Worm (Caenorhabditis elegans) whole organism, midembryonic: Measurements from ENCODE around the gene ZK899.1.
"Not testable (repeated sequence)": the region's sequence is repeated elsewhere in the genome, so short reads cannot be mapped to it uniquely, and the experiment has no call there.

Source experiments
- T22C8.4 ChIP-seq: fragments of 200-800 bp; sonication (Bioruptor generic); IDR thresholded peaks from 2 replicates; pipeline ENCODE4 v1.3.6; 2022; ENCODE audit warnings: missing genetic modification characterization, missing compliant biosample characterization
- cog-1 ChIP-seq: sonication (generic microtip); optimal IDR thresholded peaks from 2 replicates; lab custom pipeline; 2016; ENCODE audit warnings: missing genetic modification characterization, missing compliant biosample characterization
- flt-1 ChIP-seq: fragments of 200-800 bp; sonication (Bioruptor generic); IDR thresholded peaks from 2 replicates; pipeline ENCODE4 v1.3.6; 2022; ENCODE audit warnings: missing genetic modification characterization, missing compliant biosample characterization
- klf-2 ChIP-seq: fragments of 200-800 bp; sonication (Bioruptor generic); conservative IDR thresholded peaks from 2 replicates; pipeline ENCODE4 v1.3.6; 2022; ENCODE audit warnings: missing genetic modification reagents, missing genetic modification characterization, missing compliant biosample characterization
- med-1 ChIP-seq: sonication (generic microtip); optimal IDR thresholded peaks from 2 replicates; lab custom pipeline; 2017; ENCODE audit warnings: missing genetic modification characterization, mild to moderate bottlenecking, missing compliant biosample characterization, antibody characterized with exemption, missing genetic modification reagents; ENCODE audit not compliant: insufficient read depth
- ref-1 ChIP-seq: fragments of 200-800 bp; sonication (Bioruptor generic); conservative IDR thresholded peaks from 2 replicates; pipeline ENCODE4 v1.3.6; 2022; ENCODE audit warnings: missing genetic modification reagents, missing genetic modification characterization, missing compliant biosample characterization
- tab-1 ChIP-seq: fragments of 200-800 bp; sonication (Bioruptor generic); IDR thresholded peaks from 2 replicates; pipeline ENCODE4 v1.3.6; 2022; ENCODE audit warnings: missing genetic modification characterization, missing compliant biosample characterization
- ztf-23 ChIP-seq: fragments of 200-800 bp; sonication (Bioruptor generic); IDR thresholded peaks from 2 replicates; pipeline ENCODE4 v1.3.6; 2022; ENCODE audit warnings: missing genetic modification reagents, missing genetic modification characterization, missing compliant biosample characterization
- ztf-29 ChIP-seq: fragments of 200-800 bp; sonication (Bioruptor generic); IDR thresholded peaks from 2 replicates; pipeline ENCODE4 v1.3.6; 2022; ENCODE audit warnings: missing genetic modification reagents, missing genetic modification characterization, missing compliant biosample characterization

Gene ZK899.1

ce11 chrX:9458142-9458541 lies 11.7 kb downstream of the ZK899.1 start, which contains the start of gene tba-8:
Gene tba-8 (minus strand): TSS chrX:9458348.
- TF ChIP-seq tab-1 (GFP tag; lab: Robert Waterston, UW): no peak
- no peak for TF ChIP-seq T22C8.4 (GFP tag; lab: Robert Waterston, UW)
- TF ChIP-seq klf-2 (GFP tag; lab: Robert Waterston, UW): no peak
- no peak for TF ChIP-seq ref-1 (GFP tag; lab: Robert Waterston, UW)

ce11 chrX:9460834-9461233 lies 14.4 kb downstream of the ZK899.1 start, which contains the start of gene ZK899.5:
Gene ZK899.5 (minus strand): TSS chrX:9460934.
- TF ChIP-seq ztf-29, flt-1, T22C8.4 (GFP tag; lab: Robert Waterston, UW): not testable (repeated sequence)

- TF ChIP-seq cog-1; flt-1 (GFP tag; lab: Robert Waterston, UW); ztf-29 (GFP tag; lab: Robert Waterston, UW): not testable (repeated sequence)
Observed at ce11 chrX:9463045-9463444, 16.6 kb downstream of the ZK899.1 start, which contains the start of gene ZK899.6. Gene ZK899.6 (plus strand): TSS chrX:9463345.

ce11 chrX:9465722-9466132 lies 19.3 kb downstream of the ZK899.1 start:
- TF ChIP-seq cog-1: peak; percentile 97
- TF ChIP-seq med-1 (GFP tag; lab: Kevin White, UChicago): no peak
- no peak for TF ChIP-seq tab-1 (GFP tag; lab: Robert Waterston, UW)
- no peak for TF ChIP-seq ref-1 (GFP tag; lab: Robert Waterston, UW)
- peak; percentile 79 for TF ChIP-seq ztf-23 (GFP tag; lab: Robert Waterston, UW)
- TF ChIP-seq klf-2 (GFP tag; lab: Robert Waterston, UW): no peak
- peak; percentile 70; the same call in 1 of the 2 replicates for TF ChIP-seq flt-1 (GFP tag; lab: Robert Waterston, UW)
- TF ChIP-seq ztf-29 (GFP tag; lab: Robert Waterston, UW): no peak
- peak; percentile 98 for TF ChIP-seq T22C8.4 (GFP tag; lab: Robert Waterston, UW)

- peak; percentile 97 for TF ChIP-seq flt-1 (GFP tag; lab: Robert Waterston, UW)
- peak; percentile 92 for TF ChIP-seq ztf-29 (GFP tag; lab: Robert Waterston, UW)
- TF ChIP-seq ref-1 (GFP tag; lab: Robert Waterston, UW): peak; percentile 87
- peak; percentile 84 for TF ChIP-seq cog-1
- peak; percentile 75 for TF ChIP-seq med-1 (GFP tag; lab: Kevin White, UChicago)
- TF ChIP-seq tab-1 (GFP tag; lab: Robert Waterston, UW): peak; percentile 94
- peak; percentile 94 for TF ChIP-seq ztf-23 (GFP tag; lab: Robert Waterston, UW)
- TF ChIP-seq klf-2 (GFP tag; lab: Robert Waterston, UW): peak; percentile 90
- TF ChIP-seq T22C8.4 (GFP tag; lab: Robert Waterston, UW): peak; percentile 91
Observed at ce11 chrX:9467573-9467972, 21.1 kb downstream of the ZK899.1 start.

ce11 chrX:9472170-9472569 lies 25.7 kb downstream of the ZK899.1 start, which contains the start of gene gap-2:
Gene gap-2 (plus strand): TSS chrX:9472470.
- TF ChIP-seq flt-1 (GFP tag; lab: Robert Waterston, UW) (no peak), klf-2 (GFP tag; lab: Robert Waterston, UW) (no peak), T22C8.4 (GFP tag; lab: Robert Waterston, UW) (no peak), ref-1 (GFP tag; lab: Robert Waterston, UW) (no peak), med-1 (GFP tag; lab: Kevin White, UChicago) (no peak), ztf-23 (GFP tag; lab: Robert Waterston, UW) (no peak), ztf-29 (GFP tag; lab: Robert Waterston, UW) (no peak), cog-1 (no peak), tab-1 (GFP tag; lab: Robert Waterston, UW) (no peak)

- TF ChIP-seq cog-1 (no peak), T22C8.4 (GFP tag; lab: Robert Waterston, UW) (no peak), klf-2 (GFP tag; lab: Robert Waterston, UW) (no peak), ztf-29 (GFP tag; lab: Robert Waterston, UW) (no peak), tab-1 (GFP tag; lab: Robert Waterston, UW) (no peak), ref-1 (GFP tag; lab: Robert Waterston, UW) (no peak), flt-1 (GFP tag; lab: Robert Waterston, UW) (no peak), ztf-23 (GFP tag; lab: Robert Waterston, UW) (no peak), med-1 (GFP tag; lab: Kevin White, UChicago) (no peak)
Observed at ce11 chrX:9476752-9477151, 30.3 kb downstream of the ZK899.1 start.

ce11 chrX:9483754-9484153 lies 37.3 kb downstream of the ZK899.1 start:
- TF ChIP-seq T22C8.4 (GFP tag; lab: Robert Waterston, UW): no peak
- no peak for TF ChIP-seq tab-1 (GFP tag; lab: Robert Waterston, UW)
- no peak for TF ChIP-seq cog-1
- no peak for TF ChIP-seq flt-1 (GFP tag; lab: Robert Waterston, UW)

- TF ChIP-seq ref-1 (GFP tag; lab: Robert Waterston, UW) (no peak), tab-1 (GFP tag; lab: Robert Waterston, UW) (no peak), T22C8.4 (GFP tag; lab: Robert Waterston, UW) (no peak), med-1 (GFP tag; lab: Kevin White, UChicago) (no peak), flt-1 (GFP tag; lab: Robert Waterston, UW) (no peak), ztf-23 (GFP tag; lab: Robert Waterston, UW) (no peak), klf-2 (GFP tag; lab: Robert Waterston, UW) (no peak), ztf-29 (GFP tag; lab: Robert Waterston, UW) (no peak), cog-1 (no peak)
Observed at ce11 chrX:9486160-9486559, 39.7 kb downstream of the ZK899.1 start.

ce11 chrX:9489578-9489977 lies 43.1 kb downstream of the ZK899.1 start:
- TF ChIP-seq T22C8.4 (GFP tag; lab: Robert Waterston, UW) (no peak), cog-1 (no peak), flt-1 (GFP tag; lab: Robert Waterston, UW) (no peak), ztf-23 (GFP tag; lab: Robert Waterston, UW) (no peak), tab-1 (GFP tag; lab: Robert Waterston, UW) (no peak), klf-2 (GFP tag; lab: Robert Waterston, UW) (no peak), ref-1 (GFP tag; lab: Robert Waterston, UW) (no peak), med-1 (GFP tag; lab: Kevin White, UChicago) (no peak), ztf-29 (GFP tag; lab: Robert Waterston, UW) (no peak)
